Worm (Caenorhabditis elegans): Measurements from ENCODE around the gene clec-74.

DNA sequence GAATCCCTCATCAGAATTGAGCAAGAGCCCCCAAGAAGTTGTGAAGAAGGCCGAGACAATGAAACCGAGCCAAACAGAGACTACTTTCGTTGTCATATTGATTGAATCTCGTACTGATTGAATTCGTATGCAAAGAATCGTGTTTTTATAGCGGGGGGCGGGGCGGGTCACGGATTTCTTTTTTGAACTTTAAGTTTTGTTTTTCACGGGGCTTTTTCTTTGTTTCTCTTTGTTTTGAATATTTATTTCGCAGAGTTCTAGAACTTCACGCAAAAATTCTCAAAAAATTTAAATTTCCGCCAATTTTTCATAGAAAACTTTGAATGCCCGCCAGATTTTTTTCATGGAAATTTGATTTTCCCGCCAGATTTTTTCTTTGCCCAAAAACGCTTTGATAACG is 710 bp upstream of the clec-74 start, which contains the start of gene clec-73:
- TF ChIP-seq blmp-1 (tag; optimal IDR thresholded peaks at IDR 0.05): no peak
- no peak for TF ChIP-seq fos-1 (tag; optimal IDR thresholded peaks at IDR 0.05)
- no peak for TF ChIP-seq ces-1 (GFP tag; optimal IDR thresholded peaks at IDR 0.05)
- TF ChIP-seq nhr-77 (tag; optimal IDR thresholded peaks at IDR 0.05): no peak
- TF ChIP-seq nhr-11 (tag; optimal IDR thresholded peaks at IDR 0.05): no peak
- TF ChIP-seq ama-1 (optimal IDR thresholded peaks at IDR 0.05): no peak
- TF ChIP-seq efl-1 (optimal IDR thresholded peaks at IDR 0.05): no peak
- no peak for TF ChIP-seq efl-1 (GFP tag; optimal IDR thresholded peaks at IDR 0.05 in 1 of 2)
- TF ChIP-seq skn-1 (tag; optimal IDR thresholded peaks at IDR 0.05): no peak
- TF ChIP-seq lsy-2 (tag; optimal IDR thresholded peaks at IDR 0.05): no peak
- no peak for TF ChIP-seq ztf-11 (tag; optimal IDR thresholded peaks at IDR 0.05)
- no peak for TF ChIP-seq elt-2 (tag; optimal IDR thresholded peaks at IDR 0.05)
- TF ChIP-seq nhr-85 (tag): no peak
- no peak for TF ChIP-seq lin-13 (GFP tag; optimal IDR thresholded peaks at IDR 0.05)
- no peak for TF ChIP-seq unc-62 (GFP tag; optimal IDR thresholded peaks at IDR 0.05)
